Worm (Caenorhabditis elegans): ENCODE measurements around the gene nhr-95.

The nhr-95 gene

DNA sequence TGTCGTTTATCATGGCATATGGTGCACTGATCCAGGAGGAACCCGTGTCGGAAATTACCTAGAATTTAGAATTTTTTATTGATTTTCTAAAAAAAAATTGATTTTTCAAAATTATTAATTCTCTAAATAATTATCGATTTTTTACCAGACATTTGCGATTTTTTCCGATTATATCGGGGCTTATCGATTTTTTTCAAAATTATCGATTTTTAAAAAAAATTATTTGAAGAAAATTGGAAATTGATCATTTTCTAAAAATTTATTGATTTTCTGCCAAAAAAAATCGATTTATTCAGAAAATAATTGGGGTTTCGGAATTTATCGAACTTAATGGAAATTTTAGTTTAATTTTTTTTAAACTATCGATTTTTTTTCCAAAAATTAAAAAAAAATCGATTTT, 46.4 kb downstream of the nhr-95 start:
- TF ChIP-seq gmeb-2 (tag; optimal IDR thresholded peaks at IDR 0.05) (no peak), ceh-48 (tag; optimal IDR thresholded peaks at IDR 0.05) (peak; percentile 37)

DNA sequence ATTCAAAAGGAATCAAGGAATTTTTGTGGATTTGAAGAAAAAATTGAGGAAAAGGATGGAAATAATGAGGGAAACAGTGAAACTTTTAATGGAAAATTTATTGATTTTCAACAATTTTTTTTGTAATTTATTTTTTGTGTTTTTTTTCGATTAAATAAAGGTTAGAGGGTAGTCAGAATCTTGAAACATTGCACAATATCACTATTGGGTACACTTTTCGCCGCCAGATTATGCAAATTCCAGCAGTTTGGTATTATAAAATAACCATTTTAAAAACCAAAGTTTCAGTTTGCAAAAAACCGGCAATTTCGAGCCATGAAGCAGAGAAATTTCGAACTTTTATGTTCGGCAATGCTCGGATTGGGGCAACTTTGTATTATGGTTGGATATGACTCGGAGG, 51.0 kb downstream of the nhr-95 start, which contains the start of gene Y39B6A.27:
Y39B6A.27 (plus strand) TSS at position 301 of the 400 bp plus-strand sequence.
- TF ChIP-seq elt-4 (tag; optimal IDR thresholded peaks at IDR 0.05) (no peak), rnt-1 (tag; optimal IDR thresholded peaks at IDR 0.05) (no peak)

DNA sequence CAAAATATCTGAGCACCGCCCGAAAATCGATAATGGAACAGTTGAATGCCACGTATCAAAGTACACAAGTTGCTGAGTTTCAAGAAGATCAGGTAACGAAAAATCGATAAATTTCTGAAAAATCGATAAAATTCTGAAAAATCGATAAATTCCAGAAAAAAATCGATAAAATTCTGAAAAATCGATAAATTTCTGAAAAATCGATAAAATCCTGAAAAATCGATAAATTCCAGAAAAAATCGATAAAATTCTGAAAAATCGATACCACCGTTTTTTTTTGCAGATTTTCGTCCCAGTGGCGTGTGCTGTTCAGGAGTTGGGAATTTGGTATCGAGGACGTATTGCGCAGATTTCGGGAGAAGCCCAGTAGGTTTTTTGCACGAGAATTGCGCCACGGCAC, 55.1 kb downstream of the nhr-95 start:
- no peak for TF ChIP-seq pat-9 (tag; optimal IDR thresholded peaks at IDR 0.05)
- TF ChIP-seq pax-1 (tag; optimal IDR thresholded peaks at IDR 0.05): no peak
- peak; percentile 68 for TF ChIP-seq ceh-48 (tag; optimal IDR thresholded peaks at IDR 0.05)
- TF ChIP-seq odd-2 (tag; optimal IDR thresholded peaks at IDR 0.05): no peak
- no peak for TF ChIP-seq pqm-1 (tag; optimal IDR thresholded peaks at IDR 0.05)

DNA sequence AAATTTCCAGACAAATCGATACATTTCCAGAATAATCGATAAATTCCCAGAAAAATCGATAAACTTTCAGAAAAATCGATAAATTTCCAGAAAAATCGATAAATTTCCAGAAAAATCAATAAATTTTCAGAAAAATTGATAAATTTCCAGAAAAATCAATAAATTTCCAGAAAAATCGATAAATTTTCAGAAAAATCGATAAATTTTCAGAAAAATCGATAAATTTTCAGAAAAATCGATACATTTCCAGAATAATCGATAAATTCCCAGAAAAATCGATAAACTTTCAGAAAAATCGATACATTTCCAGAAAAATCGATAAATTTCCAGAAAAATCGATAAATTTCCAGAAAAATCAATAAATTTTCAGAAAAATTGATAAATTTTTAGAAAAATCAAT, 55.7 kb downstream of the nhr-95 start:
- TF ChIP-seq ceh-48 (tag; optimal IDR thresholded peaks at IDR 0.05): peak; percentile 52

Measured in whole organism, late embryonic.